Fruit fly (Drosophila melanogaster): ENCODE data around the gene CG7691.

DNA sequence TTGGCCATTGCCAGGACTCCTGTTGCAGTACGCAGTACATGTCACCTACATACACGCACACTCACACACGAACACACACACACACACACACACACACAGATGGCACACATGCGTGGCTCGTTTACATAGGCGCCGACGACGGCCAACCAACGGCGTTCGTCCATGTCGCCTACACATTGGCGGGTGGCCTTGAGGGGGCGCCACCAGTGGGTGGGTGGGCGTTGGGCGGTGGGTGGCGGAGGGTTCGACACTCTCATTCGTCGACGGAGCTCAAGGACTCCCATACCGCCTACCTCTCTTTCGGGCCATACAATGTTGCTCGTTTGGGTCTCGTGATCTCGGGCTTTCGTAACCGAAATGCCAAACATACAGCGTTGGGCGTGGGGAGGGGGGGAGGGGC lies 10.9 kb upstream of the CG7691 start:
- TF ChIP-seq CG12605 (GFP tag; IDR thresholded peaks at IDR 0.05): no peak
- TF ChIP-seq CG13204 (GFP tag; optimal IDR thresholded peaks at IDR 0.05): no peak
- no peak for TF ChIP-seq Pif1B (GFP tag; optimal IDR thresholded peaks at IDR 0.05)
- TF ChIP-seq CG8159 (tag; optimal IDR thresholded peaks at IDR 0.05): no peak
- TF ChIP-seq CG10348 (GFP tag; IDR thresholded peaks at IDR 0.05): no peak
- no peak for TF ChIP-seq Ets98B (GFP tag; IDR thresholded peaks at IDR 0.05)
- no peak for TF ChIP-seq CG34367 (tag; optimal IDR thresholded peaks at IDR 0.05)
- no peak for TF ChIP-seq Snoo (tag; optimal IDR thresholded peaks at IDR 0.05)
- TF ChIP-seq CG15710 (tag; optimal IDR thresholded peaks at IDR 0.05): no peak
- no peak for TF ChIP-seq CG4496 (GFP tag; IDR thresholded peaks at IDR 0.05)
- no peak for TF ChIP-seq fd96Ca (GFP tag; IDR thresholded peaks at IDR 0.05)
- TF ChIP-seq CG17806 (tag; optimal IDR thresholded peaks at IDR 0.05): no peak

All from whole organism, pupa.